Fruit fly (Drosophila melanogaster): ENCODE measurements around the gene Itpr.

Itpr gene

dm6 chr3R:5470586-5471283 lies 46.2 kb upstream of the Itpr start, which contains the start of the genes mRpL44 and Snr1 (continued):
- no peak for TF ChIP-seq sim (GFP tag; IDR thresholded peaks at IDR 0.05)
- TF ChIP-seq CG12659 (GFP tag; optimal IDR thresholded peaks at IDR 0.05) = peak; percentile 70
- TF ChIP-seq shn (GFP tag; optimal IDR thresholded peaks at IDR 0.05) = no peak
- no peak for TF ChIP-seq psq (GFP tag; optimal IDR thresholded peaks at IDR 0.05)
- TF ChIP-seq NC2α (GFP tag; optimal IDR thresholded peaks at IDR 0.05) = no peak
- no peak for TF ChIP-seq CG11093 (GFP tag; IDR thresholded peaks at IDR 0.05)
- TF ChIP-seq TFAM (GFP tag; optimal IDR thresholded peaks at IDR 0.05) = no peak
- TF ChIP-seq Hand (GFP tag; optimal IDR thresholded peaks at IDR 0.05) = peak; percentile 1
- no peak for TF ChIP-seq Elba2 (GFP tag; optimal IDR thresholded peaks at IDR 0.05)
- no peak for TF ChIP-seq bigmax (GFP tag; optimal IDR thresholded peaks at IDR 0.05)
- no peak for TF ChIP-seq CG11696 (GFP tag; IDR thresholded peaks at IDR 0.05)
- peak; percentile 76 for TF ChIP-seq CoRest (tag; optimal IDR thresholded peaks at IDR 0.05)
- peak; percentile 84 for TF ChIP-seq klu (GFP tag; IDR thresholded peaks at IDR 0.05)
- TF ChIP-seq Doc3 (GFP tag; IDR thresholded peaks at IDR 0.05; ENCODE audit: partially characterized antibody) = no peak
- TF ChIP-seq tgo (GFP tag; IDR thresholded peaks at IDR 0.05) = no peak
- TF ChIP-seq Sox100B (GFP tag; optimal IDR thresholded peaks at IDR 0.05) = no peak
- no peak for TF ChIP-seq CG5245 (GFP tag; optimal IDR thresholded peaks at IDR 0.05)
- TF ChIP-seq lbe (GFP tag; optimal IDR thresholded peaks at IDR 0.05) = peak; percentile 37
- peak; percentile 30; the same call in 1 of the 2 replicates for TF ChIP-seq E2f1 (GFP tag; IDR thresholded peaks at IDR 0.05)
- no peak for TF ChIP-seq Pdp1 (GFP tag; optimal IDR thresholded peaks at IDR 0.05)
- TF ChIP-seq cas (GFP tag; IDR thresholded peaks at IDR 0.05) = no peak
- no peak for TF ChIP-seq CG11398 (GFP tag; optimal IDR thresholded peaks at IDR 0.05)
- no peak for TF ChIP-seq CG18262 (tag; optimal IDR thresholded peaks at IDR 0.05)
- no peak for TF ChIP-seq CG8281 (tag; optimal IDR thresholded peaks at IDR 0.05)
- TF ChIP-seq dysf (GFP tag; IDR thresholded peaks at IDR 0.05) = 0 out of 3 replicates have a peak, but pooled peaks have one; percentile 7
- TF ChIP-seq ase (GFP tag; IDR thresholded peaks at IDR 0.05) = no peak
- peak; percentile 71 for TF ChIP-seq CG18599 (GFP tag; optimal IDR thresholded peaks at IDR 0.05)
- TF ChIP-seq ash1 (GFP tag; optimal IDR thresholded peaks at IDR 0.05) = no peak
- no peak for TF ChIP-seq seq (GFP tag; IDR thresholded peaks at IDR 0.05)
- no peak for TF ChIP-seq Lpt (GFP tag; optimal IDR thresholded peaks at IDR 0.05)
- TF ChIP-seq vvl (GFP tag; IDR thresholded peaks at IDR 0.05) = 0 out of 2 replicates have a peak, but pooled peaks have one; percentile 6
- TF ChIP-seq CG3065 (GFP tag; optimal IDR thresholded peaks at IDR 0.05) = no peak
- no peak for TF ChIP-seq HLH3B (GFP tag; IDR thresholded peaks at IDR 0.05)
- TF ChIP-seq CG15601 (tag; optimal IDR thresholded peaks at IDR 0.05) = no peak
- no peak for TF ChIP-seq CG14860 (GFP tag; IDR thresholded peaks at IDR 0.05; ENCODE audit: partially characterized antibody)
- no peak for TF ChIP-seq Usf (GFP tag; optimal IDR thresholded peaks at IDR 0.05)
- peak; percentile 82 for TF ChIP-seq Meics (GFP tag; optimal IDR thresholded peaks at IDR 0.05)
- TF ChIP-seq CG1602 (GFP tag; optimal IDR thresholded peaks at IDR 0.05) = peak; percentile 24
- TF ChIP-seq Chrac-16 (GFP tag; optimal IDR thresholded peaks at IDR 0.05) = peak; percentile 11
- TF ChIP-seq CG11695 (GFP tag; IDR thresholded peaks at IDR 0.05) = no peak
- peak; percentile 6 for TF ChIP-seq trh (GFP tag; optimal IDR thresholded peaks at IDR 0.05)
- peak; percentile 23 for TF ChIP-seq zfh2 (GFP tag; optimal IDR thresholded peaks at IDR 0.05)
- no peak for TF ChIP-seq CG6175 (GFP tag; IDR thresholded peaks at IDR 0.05)
- TF ChIP-seq CG9817 (tag; optimal IDR thresholded peaks at IDR 0.05) = peak; percentile 48
- TF ChIP-seq CG8765 (GFP tag; IDR thresholded peaks at IDR 0.05) = no peak
- TF ChIP-seq al (GFP tag; IDR thresholded peaks at IDR 0.05) = no peak
- TF ChIP-seq CG9797 (GFP tag; optimal IDR thresholded peaks at IDR 0.05) = no peak
- TF ChIP-seq trem (tag; optimal IDR thresholded peaks at IDR 0.05) = peak; percentile 63
- no peak for TF ChIP-seq NFAT (GFP tag; IDR thresholded peaks at IDR 0.05)
- no peak for TF ChIP-seq run (tag; optimal IDR thresholded peaks at IDR 0.05)
- TF ChIP-seq CG6683 (GFP tag; optimal IDR thresholded peaks at IDR 0.05) = peak; percentile 33
